Worm (Caenorhabditis elegans): ENCODE results near the gene nspc-17.

Gene nspc-17

DNA sequence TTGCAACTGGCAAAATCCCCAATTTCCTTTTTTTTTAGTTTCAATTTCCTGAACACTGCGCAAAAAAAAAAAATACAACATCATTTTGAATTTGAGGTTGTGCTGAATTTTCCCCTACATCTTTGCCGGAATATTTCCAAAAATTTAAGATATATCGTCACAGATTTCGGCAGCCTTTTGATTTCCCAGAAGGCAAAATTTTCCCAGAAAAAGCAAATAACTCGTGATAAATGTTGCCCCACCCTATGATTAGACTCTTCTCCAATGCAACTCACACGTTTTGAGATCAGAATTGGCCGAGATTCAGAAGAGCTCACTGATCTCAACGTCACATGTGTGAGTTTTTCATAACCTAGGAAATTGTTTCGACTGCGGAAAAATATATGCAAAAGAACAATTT lies 32.5 kb downstream of the nspc-17 start:
- TF ChIP-seq fax-1 (tag; optimal IDR thresholded peaks at IDR 0.05) (no peak), eyg-1 (tag; optimal IDR thresholded peaks at IDR 0.05) (no peak), ztf-16 (tag; optimal IDR thresholded peaks at IDR 0.05) (no peak), ceh-34 (tag; optimal IDR thresholded peaks at IDR 0.05) (no peak), pax-1 (tag; optimal IDR thresholded peaks at IDR 0.05) (no peak), fkh-10 (GFP tag; optimal IDR thresholded peaks at IDR 0.05) (no peak), tbx-7 (tag; optimal IDR thresholded peaks at IDR 0.05) (no peak), hlh-30 (tag; optimal IDR thresholded peaks at IDR 0.05; ENCODE audit: insufficient read depth) (no peak), sdc-2 (tag; optimal IDR thresholded peaks at IDR 0.05) (no peak), ceh-6 (GFP tag; optimal IDR thresholded peaks at IDR 0.05) (no peak), nhr-11 (tag; optimal IDR thresholded peaks at IDR 0.05) (no peak), unc-3 (GFP tag; conservative IDR thresholded peaks at IDR 0.05) (no peak), unc-3 (tag; optimal IDR thresholded peaks at IDR 0.05) (no peak), gmeb-2 (tag; optimal IDR thresholded peaks at IDR 0.05) (no peak), sox-2 (GFP tag; IDR thresholded peaks at IDR 0.05) (no peak), dve-1 (tag; optimal IDR thresholded peaks at IDR 0.05) (no peak), fkh-6 (tag; optimal IDR thresholded peaks at IDR 0.05) (no peak), ceh-19 (GFP tag; optimal IDR thresholded peaks at IDR 0.05) (no peak)

ce11 chrX:14491103-14491502 lies 33.9 kb downstream of the nspc-17 start:
- TF ChIP-seq nfya-1 (tag; optimal IDR thresholded peaks at IDR 0.05): peak; percentile 16
- no peak for TF ChIP-seq ceh-48 (tag; optimal IDR thresholded peaks at IDR 0.05)
- peak; percentile 55; the same call in 1 of the 2 replicates for TF ChIP-seq sox-2 (GFP tag; IDR thresholded peaks at IDR 0.05)
- TF ChIP-seq ceh-24 (tag; optimal IDR thresholded peaks at IDR 0.05): no peak
- TF ChIP-seq dmd-4 (tag; optimal IDR thresholded peaks at IDR 0.05; ENCODE audit: borderline replicate concordance): peak; percentile 14
- peak; percentile 68 for TF ChIP-seq ama-1 (optimal IDR thresholded peaks at IDR 0.05)
- no peak for TF ChIP-seq tbx-2 (tag; optimal IDR thresholded peaks at IDR 0.05)
- no peak for TF ChIP-seq sox-4 (tag; optimal IDR thresholded peaks at IDR 0.05)
- TF ChIP-seq pag-3 (tag; optimal IDR thresholded peaks at IDR 0.05; ENCODE audit: borderline replicate concordance): no peak
- no peak for TF ChIP-seq ceh-14 (tag; optimal IDR thresholded peaks at IDR 0.05)
- peak; percentile 38 for TF ChIP-seq ref-2 (tag; optimal IDR thresholded peaks at IDR 0.05)
- no peak for TF ChIP-seq gmeb-2 (tag; optimal IDR thresholded peaks at IDR 0.05)
- peak; percentile 13 for TF ChIP-seq elt-2 (tag; optimal IDR thresholded peaks at IDR 0.05)
- TF ChIP-seq unc-42 (tag; optimal IDR thresholded peaks at IDR 0.05): peak; percentile 3
- TF ChIP-seq pha-4 (tag; optimal IDR thresholded peaks at IDR 0.05): no peak
- TF ChIP-seq madf-2 (tag; optimal IDR thresholded peaks at IDR 0.05): no peak
- peak; percentile 59 for TF ChIP-seq sdc-2 (tag; optimal IDR thresholded peaks at IDR 0.05)

- TF ChIP-seq nfya-1 (tag; optimal IDR thresholded peaks at IDR 0.05) (no peak), sox-4 (tag; optimal IDR thresholded peaks at IDR 0.05) (no peak), elt-4 (tag; optimal IDR thresholded peaks at IDR 0.05) (peak; percentile 49)
These were observed 34.5 kb downstream of the nspc-17 start for ce11 chrX:14490486-14490885.

DNA sequence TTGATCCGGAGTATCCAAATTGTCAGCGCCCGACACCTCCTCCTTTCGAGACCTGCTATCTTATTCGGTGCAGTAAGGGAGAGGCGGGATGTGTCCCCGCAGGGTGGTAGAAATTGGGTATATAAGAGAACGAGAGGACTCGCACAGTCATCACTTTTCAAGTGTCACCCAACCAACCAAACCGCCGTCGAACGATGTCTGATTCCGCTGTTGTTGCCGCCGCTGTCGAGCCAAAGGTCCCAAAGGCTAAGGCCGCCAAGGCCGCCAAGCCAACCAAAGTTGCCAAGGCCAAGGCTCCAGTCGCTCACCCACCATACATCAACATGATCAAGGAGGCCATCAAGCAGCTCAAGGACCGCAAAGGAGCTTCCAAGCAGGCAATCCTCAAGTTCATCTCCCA lies 35.0 kb downstream of the nspc-17 start, which contains the start of gene his-24:
his-24 (plus strand) TSS at position 150 of the 400 bp plus-strand sequence.
- TF ChIP-seq nhr-232 (tag; optimal IDR thresholded peaks at IDR 0.05): no peak
- no peak for TF ChIP-seq ztf-16 (tag; optimal IDR thresholded peaks at IDR 0.05)
- TF ChIP-seq nfya-1 (tag; optimal IDR thresholded peaks at IDR 0.05): peak; percentile 73
- no peak for TF ChIP-seq npax-4 (tag; optimal IDR thresholded peaks at IDR 0.05)
- no peak for TF ChIP-seq dmd-4 (tag; optimal IDR thresholded peaks at IDR 0.05; ENCODE audit: borderline replicate concordance)
- TF ChIP-seq ceh-34 (tag; optimal IDR thresholded peaks at IDR 0.05): peak; percentile 53
- peak; percentile 20 for TF ChIP-seq unc-42 (tag; optimal IDR thresholded peaks at IDR 0.05)
- TF ChIP-seq hlh-15 (tag; optimal IDR thresholded peaks at IDR 0.05): no peak
- peak; percentile 54 for TF ChIP-seq dve-1 (tag; optimal IDR thresholded peaks at IDR 0.05)
- no peak for TF ChIP-seq hlh-8 (tag; optimal IDR thresholded peaks at IDR 0.05)
- TF ChIP-seq sdc-2 (tag; optimal IDR thresholded peaks at IDR 0.05): peak; percentile 40
- no peak for TF ChIP-seq pha-4 (tag; optimal IDR thresholded peaks at IDR 0.05)
- no peak for TF ChIP-seq che-1 (tag; optimal IDR thresholded peaks at IDR 0.05)
- no peak for TF ChIP-seq F13H6.1 (tag; optimal IDR thresholded peaks at IDR 0.05)
- no peak for TF ChIP-seq syd-9 (tag; optimal IDR thresholded peaks at IDR 0.05)
- TF ChIP-seq hlh-30 (tag; optimal IDR thresholded peaks at IDR 0.05; ENCODE audit: insufficient read depth): no peak
- no peak for TF ChIP-seq ets-4 (tag; optimal IDR thresholded peaks at IDR 0.05)
- no peak for TF ChIP-seq lim-6 (tag; optimal IDR thresholded peaks at IDR 0.05)
- no peak for TF ChIP-seq zip-5 (tag; optimal IDR thresholded peaks at IDR 0.05)
- TF ChIP-seq pqm-1 (tag; optimal IDR thresholded peaks at IDR 0.05): no peak
- TF ChIP-seq eyg-1 (tag; optimal IDR thresholded peaks at IDR 0.05): no peak
- no peak for TF ChIP-seq T23F11.4 (GFP tag; optimal IDR thresholded peaks at IDR 0.05)
- no peak for TF ChIP-seq odd-2 (tag; optimal IDR thresholded peaks at IDR 0.05)
- TF ChIP-seq Y22D7AL.16 (tag; optimal IDR thresholded peaks at IDR 0.05): no peak
- peak; percentile 28 for TF ChIP-seq elt-2 (tag; optimal IDR thresholded peaks at IDR 0.05)
- TF ChIP-seq sox-4 (tag; optimal IDR thresholded peaks at IDR 0.05): no peak
- no peak for TF ChIP-seq hlh-13 (GFP tag; optimal IDR thresholded peaks at IDR 0.05)
